Worm (Caenorhabditis elegans) whole organism, young adult: ENCODE data around the gene lpr-6.

Source experiments
- B0261.1 ChIP-seq: sonication (generic microtip); optimal IDR thresholded peaks from 2 replicates; lab custom pipeline; 2016; ENCODE audit warnings: mild to moderate bottlenecking, missing genetic modification characterization, moderate library complexity, missing compliant biosample characterization
- C06A6.2 ChIP-seq: fragments of 200-800 bp; sonication (Bioruptor generic); conservative IDR thresholded peaks from 2 replicates; pipeline ENCODE4 v1.3.6; 2022; ENCODE audit warnings: missing genetic modification characterization, missing compliant biosample characterization
- D2030.7 ChIP-seq: fragments of 200-800 bp; sonication (Bioruptor generic); IDR thresholded peaks from 2 replicates; pipeline ENCODE4 v1.3.6; 2022; ENCODE audit warnings: missing genetic modification reagents, missing genetic modification characterization, missing compliant biosample characterization
- F23B12.7 ChIP-seq: sonication (generic microtip); optimal IDR thresholded peaks from 2 replicates; lab custom pipeline; 2017; ENCODE audit warnings: missing genetic modification characterization, mild to moderate bottlenecking, missing compliant biosample characterization, antibody characterized with exemption, moderate library complexity; ENCODE audit not compliant: insufficient read depth
- F39B2.1 ChIP-seq: fragments of 200-800 bp; sonication (Bioruptor generic); IDR thresholded peaks from 2 replicates; pipeline ENCODE4 v1.3.6; 2022; ENCODE audit warnings: missing genetic modification reagents, missing genetic modification characterization, missing compliant biosample characterization
- F49E8.2 ChIP-seq: sonication (generic microtip); optimal IDR thresholded peaks from 3 replicates; lab custom pipeline; 2017; ENCODE audit warnings: missing genetic modification characterization, mild to moderate bottlenecking, missing compliant biosample characterization, antibody characterized with exemption, moderate library complexity; ENCODE audit not compliant: insufficient read depth
- F55B11.4 ChIP-seq: sonication (generic microtip); optimal IDR thresholded peaks from 2 replicates; lab custom pipeline; 2016; ENCODE audit warnings: missing compliant biosample characterization, missing genetic modification characterization, borderline replicate concordance; ENCODE audit not compliant: insufficient read depth
- T26A5.8 ChIP-seq: sonication (generic microtip); optimal IDR thresholded peaks from 2 replicates; lab custom pipeline; 2016; ENCODE audit warnings: missing genetic modification characterization, missing compliant biosample characterization
- ZK185.1 ChIP-seq: sonication (generic microtip); optimal IDR thresholded peaks from 2 replicates; lab custom pipeline; 2016; ENCODE audit warnings: mild to moderate bottlenecking, missing genetic modification characterization, missing compliant biosample characterization; ENCODE audit not compliant: poor library complexity, severe bottlenecking
- akir-1 ChIP-seq: fragments of 200-800 bp; sonication (Bioruptor generic); optimal IDR thresholded peaks from 2 replicates; lab custom pipeline; 2018; ENCODE audit warnings: mild to moderate bottlenecking, missing genetic modification characterization, moderate library complexity, missing compliant biosample characterization
- aptf-2 ChIP-seq: fragments of 200-800 bp; sonication (Bioruptor generic); conservative IDR thresholded peaks from 2 replicates; pipeline ENCODE4 v1.3.6; 2022; ENCODE audit warnings: missing genetic modification reagents, missing genetic modification characterization, missing compliant biosample characterization
- attf-3 ChIP-seq: fragments of 200-800 bp; sonication (Bioruptor generic); conservative IDR thresholded peaks from 2 replicates; pipeline ENCODE4 v1.3.6; 2022; ENCODE audit warnings: missing genetic modification reagents, missing genetic modification characterization, missing compliant biosample characterization
- attf-5 ChIP-seq: fragments of 200-800 bp; sonication (Bioruptor generic); optimal IDR thresholded peaks from 2 replicates; lab custom pipeline; 2018; ENCODE audit warnings: mild to moderate bottlenecking, missing genetic modification characterization, missing compliant biosample characterization
- attf-6 ChIP-seq: fragments of 200-800 bp; sonication (Bioruptor generic); IDR thresholded peaks from 2 replicates; pipeline ENCODE4 v1.3.6; 2022; ENCODE audit warnings: missing genetic modification reagents, missing genetic modification characterization, missing compliant biosample characterization
- bed-1 ChIP-seq: fragments of 200-800 bp; sonication (Bioruptor generic); IDR thresholded peaks from 2 replicates; pipeline ENCODE4 v1.3.6; 2022; ENCODE audit warnings: missing genetic modification reagents, missing genetic modification characterization, missing compliant biosample characterization
- bed-2 ChIP-seq: fragments of 200-800 bp; sonication (Bioruptor generic); IDR thresholded peaks from 2 replicates; pipeline ENCODE4 v1.3.6; 2022; ENCODE audit warnings: missing genetic modification reagents, missing genetic modification characterization, missing compliant biosample characterization
- chd-7 ChIP-seq: sonication (generic microtip); optimal IDR thresholded peaks from 2 replicates; lab custom pipeline; 2016; ENCODE audit warnings: mild to moderate bottlenecking, missing genetic modification characterization, moderate library complexity, missing compliant biosample characterization
- die-1 ChIP-seq: sonication (generic microtip); optimal IDR thresholded peaks from 2 replicates; lab custom pipeline; 2016; ENCODE audit warnings: missing genotype, mild to moderate bottlenecking, missing genetic modification characterization, missing compliant biosample characterization
- dox-1 ChIP-seq: fragments of 200-800 bp; sonication (Bioruptor generic); IDR thresholded peaks from 2 replicates; pipeline ENCODE4 v1.3.6; 2022; ENCODE audit warnings: missing genetic modification reagents, missing genetic modification characterization, missing compliant biosample characterization
- efl-1 ChIP-seq: fragments of 150-350 bp; optimal IDR thresholded peaks from 2 replicates; lab custom pipeline; 2014; ENCODE audit warnings: missing biosample characterization, missing genetic modification reagents, missing genetic modification characterization
- fkh-3 ChIP-seq: sonication (generic microtip); optimal IDR thresholded peaks from 2 replicates; lab custom pipeline; 2016; ENCODE audit warnings: mild to moderate bottlenecking, missing genetic modification characterization, missing compliant biosample characterization
- hlh-26 ChIP-seq: fragments of 200-800 bp; sonication (Bioruptor generic); conservative IDR thresholded peaks from 2 replicates; pipeline ENCODE4 v1.3.6; 2022; ENCODE audit warnings: missing genetic modification reagents, missing genetic modification characterization, missing compliant biosample characterization
- hsf-1 ChIP-seq: fragments of 200-800 bp; sonication (Bioruptor generic); IDR thresholded peaks from 2 replicates; pipeline ENCODE4 v1.3.6; 2022; ENCODE audit warnings: missing genetic modification reagents, missing genetic modification characterization, missing compliant biosample characterization
- let-526 ChIP-seq: fragments of 200-800 bp; sonication (Bioruptor generic); IDR thresholded peaks from 2 replicates; pipeline ENCODE4 v1.3.6; 2022; ENCODE audit warnings: missing genetic modification reagents, missing genetic modification characterization, missing compliant biosample characterization
- lin-26 ChIP-seq: fragments of 200-800 bp; sonication (Bioruptor generic); IDR thresholded peaks from 2 replicates; pipeline ENCODE4 v1.3.6; 2022; ENCODE audit warnings: missing genetic modification reagents, missing genetic modification characterization, missing compliant biosample characterization
- lin-40 ChIP-seq: sonication (generic microtip); optimal IDR thresholded peaks from 2 replicates; lab custom pipeline; 2016; ENCODE audit warnings: missing genetic modification characterization, mild to moderate bottlenecking, missing compliant biosample characterization, missing genotype, missing genetic modification reagents
- lir-1 ChIP-seq: fragments of 200-800 bp; sonication (Bioruptor generic); conservative IDR thresholded peaks from 2 replicates; pipeline ENCODE4 v1.3.6; 2022; ENCODE audit warnings: missing genetic modification reagents, missing genetic modification characterization, missing compliant biosample characterization
- lsl-1 ChIP-seq: fragments of 200-800 bp; sonication (Bioruptor generic); optimal IDR thresholded peaks from 2 replicates; lab custom pipeline; 2018; ENCODE audit warnings: mild to moderate bottlenecking, missing genetic modification characterization, moderate library complexity, missing compliant biosample characterization
- madf-3 ChIP-seq: fragments of 200-800 bp; sonication (Bioruptor generic); IDR thresholded peaks from 2 replicates; pipeline ENCODE4 v1.3.6; 2022; ENCODE audit warnings: missing genetic modification reagents, missing genetic modification characterization, missing compliant biosample characterization
- nfya-1 ChIP-seq: sonication (generic microtip); optimal IDR thresholded peaks from 2 replicates; lab custom pipeline; 2017; ENCODE audit warnings: antibody characterized with exemption, missing compliant biosample characterization, missing genetic modification characterization, borderline replicate concordance; ENCODE audit not compliant: insufficient read depth
- nfyb-1 ChIP-seq: fragments of 200-800 bp; sonication (Bioruptor generic); IDR thresholded peaks from 2 replicates; pipeline ENCODE4 v1.3.6; 2022; ENCODE audit warnings: missing genetic modification reagents, missing genetic modification characterization, missing compliant biosample characterization
- nhr-179 ChIP-seq: sonication (generic microtip); optimal IDR thresholded peaks from 2 replicates; lab custom pipeline; 2016; ENCODE audit warnings: mild to moderate bottlenecking, missing genetic modification characterization, missing compliant biosample characterization
- nhr-27 ChIP-seq: fragments of 200-800 bp; sonication (Bioruptor generic); optimal IDR thresholded peaks from 2 replicates; lab custom pipeline; 2018; ENCODE audit warnings: mild to moderate bottlenecking, missing genetic modification characterization, moderate library complexity, missing compliant biosample characterization
- nhr-90 ChIP-seq: sonication (generic microtip); optimal IDR thresholded peaks from 2 replicates; lab custom pipeline; 2016; ENCODE audit warnings: missing genotype, mild to moderate bottlenecking, missing genetic modification characterization, missing compliant biosample characterization
- repo-1 ChIP-seq: sonication (generic microtip); optimal IDR thresholded peaks from 2 replicates; lab custom pipeline; 2017; ENCODE audit warnings: mild to moderate bottlenecking, missing genetic modification characterization, missing compliant biosample characterization
- snpc-1.1 ChIP-seq: sonication (generic microtip); optimal IDR thresholded peaks from 2 replicates; lab custom pipeline; 2017; ENCODE audit warnings: missing genetic modification characterization, mild to moderate bottlenecking, missing compliant biosample characterization, antibody characterized with exemption, moderate library complexity, missing genotype, missing genetic modification reagents; ENCODE audit not compliant: insufficient read depth
- tbp1 ChIP-seq: fragments of 200-800 bp; sonication (Bioruptor generic); optimal IDR thresholded peaks from 2 replicates; lab custom pipeline; 2018; ENCODE audit warnings: mild to moderate bottlenecking, missing genetic modification characterization, missing compliant biosample characterization
- tlf-1 ChIP-seq: fragments of 200-800 bp; sonication (Bioruptor generic); optimal IDR thresholded peaks from 2 replicates; lab custom pipeline; 2018; ENCODE audit warnings: mild to moderate bottlenecking, missing genetic modification characterization, missing compliant biosample characterization
- zfh-2 ChIP-seq: fragments of 200-800 bp; sonication (Bioruptor generic); conservative IDR thresholded peaks from 2 replicates; pipeline ENCODE4 v1.3.6; 2022; ENCODE audit warnings: missing genetic modification reagents, missing genetic modification characterization, missing compliant biosample characterization
- ztf-22 ChIP-seq: fragments of 200-800 bp; sonication (Bioruptor generic); optimal IDR thresholded peaks from 2 replicates; lab custom pipeline; 2018; ENCODE audit warnings: mild to moderate bottlenecking, missing genetic modification characterization, moderate library complexity, missing compliant biosample characterization
- ztf-26 ChIP-seq: sonication (generic microtip); optimal IDR thresholded peaks from 2 replicates; lab custom pipeline; 2017; ENCODE audit warnings: missing genetic modification characterization, missing compliant biosample characterization

lpr-6 gene

ce11 chrX:11016100-11016499, 43.7 kb upstream of the lpr-6 start, which contains the start of gene egl-15:
Gene egl-15 (plus strand): TSS chrX:11016400.
- TF ChIP-seq B0261.1 (tag; lab: Kevin White, UChicago) = no peak
- no peak for TF ChIP-seq attf-3 (GFP tag; lab: Robert Waterston, UW)
- no peak for TF ChIP-seq fkh-3 (tag; lab: Kevin White, UChicago)
- TF ChIP-seq nhr-179 (tag; lab: Kevin White, UChicago) = no peak
- TF ChIP-seq hlh-26 (GFP tag; lab: Robert Waterston, UW) = no peak
- no peak for TF ChIP-seq let-526 (GFP tag; lab: Robert Waterston, UW)
- TF ChIP-seq tlf-1 (GFP tag; lab: Kevin White, UChicago) = no peak
- no peak for TF ChIP-seq lsl-1
- no peak for TF ChIP-seq efl-1 (GFP tag; lab: Kevin White, UChicago)
- no peak for TF ChIP-seq aptf-2 (GFP tag; lab: Robert Waterston, UW)
- no peak for TF ChIP-seq nfyb-1

- TF ChIP-seq snpc-1.1 (tag; lab: Kevin White, UChicago) (no peak), madf-3 (GFP tag; lab: Robert Waterston, UW) (no peak), nfyb-1 (no peak), nfya-1 (tag; lab: Kevin White, UChicago) (no peak), nhr-27 (no peak), hsf-1 (no peak), lir-1 (GFP tag; lab: Robert Waterston, UW) (no peak), efl-1 (GFP tag; lab: Kevin White, UChicago) (no peak), T26A5.8 (tag; lab: Kevin White, UChicago) (no peak), lin-26 (GFP tag; lab: Robert Waterston, UW) (no peak), bed-1 (GFP tag; lab: Robert Waterston, UW) (no peak), ztf-22 (GFP tag; lab: Kevin White, UChicago) (no peak), lin-40 (tag; lab: Kevin White, UChicago) (no peak), let-526 (GFP tag; lab: Robert Waterston, UW) (no peak)
Measured at ce11 chrX:11028617-11029016, 31.2 kb upstream of the lpr-6 start, which contains the start of gene ldb-1. Gene ldb-1 (plus strand): TSS chrX:11028917.

- TF ChIP-seq efl-1 (GFP tag; lab: Kevin White, UChicago) (no peak), zfh-2 (GFP tag; lab: Robert Waterston, UW) (peak; percentile 99), ZK185.1 (tag; lab: Kevin White, UChicago) (peak; percentile 72), D2030.7 (peak; percentile 26; the same call in 1 of the 2 replicates), bed-2 (GFP tag; lab: Robert Waterston, UW) (no peak), B0261.1 (tag; lab: Kevin White, UChicago) (no peak), lin-26 (GFP tag; lab: Robert Waterston, UW) (0 out of 2 replicates have a peak, but pooled peaks have one; percentile 45), dox-1 (peak; percentile 90), F49E8.2 (tag; lab: Kevin White, UChicago) (no peak), T26A5.8 (tag; lab: Kevin White, UChicago) (no peak), F23B12.7 (tag; lab: Kevin White, UChicago) (no peak), repo-1 (tag; lab: Kevin White, UChicago) (peak; percentile 68), C06A6.2 (GFP tag; lab: Robert Waterston, UW) (peak; percentile 51; the same call in 1 of the 2 replicates), nhr-90 (no peak), attf-3 (GFP tag; lab: Robert Waterston, UW) (no peak; the same call in 1 of the 2 replicates), nfyb-1 (peak; percentile 80), attf-6 (no peak), F55B11.4 (no peak), chd-7 (tag; lab: Kevin White, UChicago) (peak; percentile 43), tbp1 (peak; percentile 34), ztf-26 (tag; lab: Kevin White, UChicago) (peak; percentile 83), lir-1 (GFP tag; lab: Robert Waterston, UW) (0 out of 2 replicates have a peak, but pooled peaks have one; percentile 47), attf-5 (GFP tag; lab: Kevin White, UChicago) (peak; percentile 81), nfya-1 (tag; lab: Kevin White, UChicago) (no peak), akir-1 (GFP tag; lab: Kevin White, UChicago) (peak; percentile 57), die-1 (tag; lab: Kevin White, UChicago) (peak; percentile 21), F39B2.1 (GFP tag; lab: Robert Waterston, UW) (no peak)
Measured at ce11 chrX:11031047-11031695, 28.6 kb upstream of the lpr-6 start.
